Worm (Caenorhabditis elegans) whole organism, L2 larva: ENCODE data around the gene C36E8.6.
A peak's percentile ranks its signal among the peaks of the same experiment; 100 is the strongest.

Source experiments
- C34F6.9 ChIP-seq: fragments of 150-350 bp; optimal IDR thresholded peaks from 2 replicates; lab custom pipeline; 2014; ENCODE audit warnings: missing biosample characterization, missing genetic modification characterization
- F13H6.1 ChIP-seq: sonication (generic microtip); optimal IDR thresholded peaks from 2 replicates; lab custom pipeline; 2016; ENCODE audit warnings: missing genetic modification characterization, missing compliant biosample characterization
- R02D3.7 ChIP-seq: fragments of 150-350 bp; optimal IDR thresholded peaks from 2 replicates; lab custom pipeline; 2014; ENCODE audit warnings: missing biosample characterization, missing genetic modification characterization
- Y55F3AM.14 ChIP-seq: fragments of 200-800 bp; sonication (Bioruptor generic); optimal IDR thresholded peaks from 2 replicates; lab custom pipeline; 2018; ENCODE audit warnings: mild to moderate bottlenecking, missing genetic modification characterization, missing compliant biosample characterization
- ZK546.5 ChIP-seq: sonication (generic microtip); optimal IDR thresholded peaks from 2 replicates; lab custom pipeline; 2017; ENCODE audit warnings: missing biosample characterization, missing genetic modification characterization
- alr-1 ChIP-seq: fragments of 150-350 bp; optimal IDR thresholded peaks from 2 replicates; lab custom pipeline; 2014; ENCODE audit warnings: missing biosample characterization, missing genetic modification characterization
- aly-2 ChIP-seq: fragments of 150-350 bp; optimal IDR thresholded peaks from 2 replicates; lab custom pipeline; 2014; ENCODE audit warnings: missing biosample characterization, missing genetic modification characterization
- ama-1 ChIP-seq: fragments of 150-350 bp; optimal IDR thresholded peaks from 2 replicates; lab custom pipeline; 2018; ENCODE audit warnings: inconsistent platforms
- blmp-1 ChIP-seq: sonication (generic microtip); optimal IDR thresholded peaks from 2 replicates; lab custom pipeline; 2017; ENCODE audit warnings: missing genetic modification characterization, mild to moderate bottlenecking, missing compliant biosample characterization, antibody characterized with exemption, moderate library complexity; ENCODE audit not compliant: insufficient read depth
- ceh-16 ChIP-seq: fragments of 150-350 bp; optimal IDR thresholded peaks from 2 replicates; lab custom pipeline; 2014; ENCODE audit warnings: missing biosample characterization, missing genetic modification characterization
- ceh-82 ChIP-seq: fragments of 150-350 bp; optimal IDR thresholded peaks from 2 replicates; lab custom pipeline; 2014; ENCODE audit warnings: missing biosample characterization, missing genetic modification characterization
- crh-2 ChIP-seq: sonication (generic microtip); optimal IDR thresholded peaks from 2 replicates; lab custom pipeline; 2017; ENCODE audit warnings: missing biosample characterization, missing genetic modification characterization
- dmd-4 ChIP-seq: sonication (generic microtip); optimal IDR thresholded peaks from 2 replicates; lab custom pipeline; 2017; ENCODE audit warnings: missing biosample characterization, missing genetic modification characterization
- egl-27 ChIP-seq: sonication (generic microtip); optimal IDR thresholded peaks from 3 replicates; lab custom pipeline; 2017; ENCODE audit warnings: missing biosample characterization, missing genetic modification reagents, missing genetic modification characterization
- elt-3 ChIP-seq: sonication (generic microtip); optimal IDR thresholded peaks from 2 replicates; lab custom pipeline; 2017; ENCODE audit warnings: missing biosample characterization, missing genetic modification characterization
- fos-1 ChIP-seq: fragments of 150-350 bp; optimal IDR thresholded peaks from 2 replicates; lab custom pipeline; 2014; ENCODE audit warnings: missing biosample characterization, missing genetic modification characterization
- gmeb-1 ChIP-seq: fragments of 150-350 bp; optimal IDR thresholded peaks from 2 replicates; lab custom pipeline; 2014; ENCODE audit warnings: missing biosample characterization, missing genetic modification characterization
- lin-11 ChIP-seq: fragments of 150-350 bp; sonication (generic microtip); optimal IDR thresholded peaks from 2 replicates; lab custom pipeline; 2014; ENCODE audit warnings: missing biosample characterization, missing genetic modification characterization, inconsistent platforms, mixed read lengths
- lin-13 ChIP-seq: fragments of 150-350 bp; optimal IDR thresholded peaks from 2 replicates; lab custom pipeline; 2014; ENCODE audit warnings: missing biosample characterization, missing genetic modification reagents, missing genetic modification characterization
- lin-39 ChIP-seq: fragments of 150-350 bp; optimal IDR thresholded peaks from 2 replicates; lab custom pipeline; 2014; ENCODE audit warnings: missing biosample characterization, missing genetic modification reagents, missing genetic modification characterization
- lsy-2 ChIP-seq, 2 experiments: fragments of 150-350 bp in 1 of 2; sonication (generic microtip) in 1 of 2; optimal IDR thresholded peaks; 2 replicates each; lab custom pipeline; 2014 to 2017; ENCODE audit warnings: missing biosample characterization in 2 of 2, missing genetic modification characterization in 2 of 2
- mab-5 ChIP-seq: fragments of 150-350 bp; optimal IDR thresholded peaks from 2 replicates; lab custom pipeline; 2014; ENCODE audit warnings: missing biosample characterization, missing genetic modification characterization
- mdl-1 ChIP-seq, 2 experiments: fragments of 150-350 bp in 1 of 2; sonication (generic microtip) in 1 of 2; optimal IDR thresholded peaks; 2 replicates each; lab custom pipeline; 2017; ENCODE audit warnings: missing biosample characterization in 2 of 2, missing genetic modification characterization in 2 of 2
- nhr-11 ChIP-seq: fragments of 150-350 bp; optimal IDR thresholded peaks from 2 replicates; lab custom pipeline; 2014; ENCODE audit warnings: missing biosample characterization, missing genetic modification characterization
- nhr-12 ChIP-seq: fragments of 150-350 bp; optimal IDR thresholded peaks from 2 replicates; lab custom pipeline; 2014; ENCODE audit warnings: missing biosample characterization, missing genetic modification characterization
- nhr-129 ChIP-seq: fragments of 150-350 bp; optimal IDR thresholded peaks from 2 replicates; lab custom pipeline; 2014; ENCODE audit warnings: missing biosample characterization, missing genetic modification characterization
- nhr-21 ChIP-seq: fragments of 150-350 bp; optimal IDR thresholded peaks from 2 replicates; lab custom pipeline; 2014; ENCODE audit warnings: missing biosample characterization, missing genetic modification characterization
- nhr-23 ChIP-seq: fragments of 150-350 bp; optimal IDR thresholded peaks from 2 replicates; lab custom pipeline; 2014; ENCODE audit warnings: missing biosample characterization, missing genetic modification reagents, missing genetic modification characterization
- nhr-237 ChIP-seq: fragments of 150-350 bp; optimal IDR thresholded peaks from 2 replicates; lab custom pipeline; 2014; ENCODE audit warnings: missing biosample characterization, missing genetic modification characterization
- nhr-25 ChIP-seq: fragments of 150-350 bp; sonication (generic microtip); optimal IDR thresholded peaks from 3 replicates; lab custom pipeline; 2014; ENCODE audit warnings: missing biosample characterization, missing genetic modification characterization
- nhr-6 ChIP-seq: fragments of 150-350 bp; optimal IDR thresholded peaks from 2 replicates; lab custom pipeline; 2014; ENCODE audit warnings: missing biosample characterization, missing genetic modification characterization
- nhr-77 ChIP-seq: fragments of 150-350 bp; optimal IDR thresholded peaks from 2 replicates; lab custom pipeline; 2014; ENCODE audit warnings: missing biosample characterization, missing genetic modification characterization
- peb-1 ChIP-seq: fragments of 150-350 bp; optimal IDR thresholded peaks from 2 replicates; lab custom pipeline; 2014; ENCODE audit warnings: missing biosample characterization, missing genetic modification characterization
- sem-4 ChIP-seq: fragments of 150-350 bp; optimal IDR thresholded peaks from 2 replicates; lab custom pipeline; 2014; ENCODE audit warnings: missing biosample characterization, missing genetic modification reagents, missing genetic modification characterization
- sma-3 ChIP-seq: sonication (generic microtip); optimal IDR thresholded peaks from 2 replicates; lab custom pipeline; 2016; ENCODE audit warnings: missing genetic modification reagents, missing genetic modification characterization, missing compliant biosample characterization
- sma-9 ChIP-seq, 2 experiments: fragments of 150-350 bp in 1 of 2; sonication (generic microtip) in 1 of 2; optimal IDR thresholded peaks; 2 replicates each; lab custom pipeline; 2014 to 2016; ENCODE audit warnings: missing genetic modification characterization in 2 of 2, mild to moderate bottlenecking in 1 of 2, missing biosample characterization in 1 of 2, missing compliant biosample characterization in 1 of 2, missing genetic modification reagents in 1 of 2, moderate library complexity in 1 of 2
- snpc-4 ChIP-seq: fragments of 150-350 bp; optimal IDR thresholded peaks from 2 replicates; lab custom pipeline; 2014; ENCODE audit warnings: missing biosample characterization, missing genetic modification characterization
- unc-39 ChIP-seq: fragments of 150-350 bp; optimal IDR thresholded peaks from 2 replicates; lab custom pipeline; 2014; ENCODE audit warnings: missing biosample characterization, missing genetic modification characterization
- unc-55 ChIP-seq: fragments of 150-350 bp; sonication (generic microtip); optimal IDR thresholded peaks from 3 replicates; lab custom pipeline; 2014; ENCODE audit warnings: missing biosample characterization, missing genetic modification reagents, missing genetic modification characterization
- unc-62 ChIP-seq: fragments of 150-350 bp; optimal IDR thresholded peaks from 2 replicates; lab custom pipeline; 2014; ENCODE audit warnings: missing biosample characterization, missing genetic modification reagents, missing genetic modification characterization
- zag-1 ChIP-seq: fragments of 150-350 bp; optimal IDR thresholded peaks from 2 replicates; lab custom pipeline; 2014; ENCODE audit warnings: missing biosample characterization, missing genetic modification characterization
- ztf-1 ChIP-seq: fragments of 200-800 bp; sonication (Bioruptor generic); conservative IDR thresholded peaks from 2 replicates; pipeline ENCODE4 v1.3.6; 2022; ENCODE audit warnings: missing genetic modification characterization, missing compliant biosample characterization
- ztf-11 ChIP-seq: sonication (generic microtip); optimal IDR thresholded peaks from 2 replicates; lab custom pipeline; 2017; ENCODE audit warnings: missing biosample characterization, missing genetic modification characterization
- ztf-4 ChIP-seq: fragments of 150-350 bp; optimal IDR thresholded peaks from 2 replicates; lab custom pipeline; 2014; ENCODE audit warnings: missing biosample characterization, missing genetic modification characterization

C36E8.6 gene

DNA sequence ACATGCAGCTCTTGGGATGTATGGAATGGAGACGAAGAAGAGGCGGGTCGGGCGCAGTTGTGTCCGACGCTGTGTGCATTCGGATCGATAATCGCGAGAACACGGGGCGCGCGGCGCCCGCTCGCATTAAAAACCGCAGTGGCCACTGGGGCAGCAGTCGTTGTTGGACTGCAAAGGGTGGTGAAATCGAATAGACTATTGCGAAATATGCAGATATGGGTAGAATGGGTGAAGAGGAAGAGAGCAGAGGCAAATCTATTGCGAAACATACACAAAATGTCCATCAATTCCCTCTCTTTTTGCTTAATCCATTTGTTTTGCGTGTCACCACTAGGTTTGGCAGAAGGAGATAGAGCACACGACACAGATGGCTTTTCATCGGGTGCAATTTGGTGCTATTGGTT is 30.2 kb downstream of the C36E8.6 start:
- TF ChIP-seq alr-1 (no peak), sem-4 (peak; percentile 71), ZK546.5 (no peak), ceh-16 (tag; lab: Kevin White, UChicago) (no peak), ztf-4 (no peak), ceh-82 (tag; lab: Kevin White, UChicago) (peak; percentile 6), Y55F3AM.14 (GFP tag; lab: Kevin White, UChicago) (no peak), aly-2 (tag; lab: Kevin White, UChicago) (no peak), sma-9 (GFP tag; optimal IDR thresholded peaks at IDR 0.05; lab: Kevin White, UChicago) (peak; percentile 72), sma-9 (tag; optimal IDR thresholded peaks at IDR 0.05; lab: Kevin White, UChicago) (no peak), crh-2 (peak; percentile 4), elt-3 (no peak), blmp-1 (tag; lab: Kevin White, UChicago) (no peak), C34F6.9 (tag; lab: Kevin White, UChicago) (peak; percentile 87), lsy-2 (tag; optimal IDR thresholded peaks at IDR 0.05; lab: Kevin White, UChicago) (peak; percentile 62 to 75), unc-55 (GFP tag; lab: Kevin White, UChicago) (peak; percentile 88), nhr-6 (tag; lab: Kevin White, UChicago) (peak; percentile 63), zag-1 (tag; lab: Kevin White, UChicago) (peak; percentile 74), lin-11 (tag; lab: Kevin White, UChicago) (peak; percentile 51), nhr-129 (tag; lab: Kevin White, UChicago) (peak; percentile 85), ztf-11 (tag; lab: Kevin White, UChicago) (peak; percentile 14), mdl-1 (tag; optimal IDR thresholded peaks at IDR 0.05; lab: Kevin White, UChicago) (peak in 1 of 2 experiments; percentile 15), lin-39 (tag; lab: Kevin White, UChicago) (peak; percentile 56), lin-13 (peak; percentile 2), nhr-23 (tag; lab: Kevin White, UChicago) (no peak), F13H6.1 (tag; lab: Kevin White, UChicago) (peak; percentile 60), ama-1 (no peak), snpc-4 (tag; lab: Kevin White, UChicago) (peak; percentile 69), fos-1 (tag; lab: Kevin White, UChicago) (peak; percentile 38), R02D3.7 (tag; lab: Kevin White, UChicago) (no peak), mab-5 (tag; lab: Kevin White, UChicago) (peak; percentile 15), nhr-12 (tag; lab: Kevin White, UChicago) (no peak), nhr-237 (tag; lab: Kevin White, UChicago) (peak; percentile 46)

DNA sequence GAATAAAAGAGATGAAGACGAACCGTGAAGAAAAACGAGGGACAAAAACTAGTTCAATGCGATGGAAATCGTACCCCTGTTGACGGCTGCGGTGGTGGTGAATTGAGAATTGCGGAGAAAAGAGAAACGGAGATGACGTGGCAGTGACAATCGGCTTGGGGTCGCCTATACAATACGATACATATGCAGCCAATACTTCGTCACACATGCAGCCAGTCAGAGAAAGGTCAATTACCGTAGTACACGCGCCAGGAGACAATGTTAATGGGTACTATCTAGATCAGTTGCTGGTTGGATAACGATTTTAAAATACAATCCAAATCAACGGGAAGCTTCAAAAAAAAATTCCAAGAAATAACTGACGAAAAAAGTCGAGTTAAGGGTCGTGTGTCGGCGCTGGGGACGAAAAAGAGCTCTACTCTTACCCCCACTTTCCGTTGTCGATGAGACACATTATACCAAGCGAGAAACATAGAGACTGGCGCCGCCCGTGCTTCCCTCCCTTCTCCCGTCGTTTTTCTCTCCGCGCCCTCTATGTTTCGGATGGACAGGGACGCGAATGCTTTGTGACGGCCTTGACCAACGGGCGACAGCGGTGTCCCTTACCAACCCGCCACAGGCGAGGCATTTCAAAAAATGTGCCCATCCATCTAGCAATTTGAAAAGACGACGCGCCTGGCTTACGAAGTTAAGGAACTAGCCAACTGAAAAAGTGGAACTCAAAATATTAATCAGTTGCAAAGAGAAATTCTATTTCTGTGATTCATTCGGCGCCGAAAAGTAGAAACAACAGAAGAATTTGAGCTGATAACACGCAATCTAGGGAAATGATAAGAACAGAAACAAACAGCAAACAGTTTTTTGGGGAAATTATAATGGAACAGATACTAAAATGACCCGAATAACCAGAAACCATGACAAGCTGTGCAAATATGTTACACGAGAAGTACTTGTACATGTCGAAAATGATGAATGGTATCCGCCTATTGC is 31.0 kb downstream of the C36E8.6 start:
- TF ChIP-seq nhr-25 (tag; lab: Kevin White, UChicago) (no peak), nhr-23 (tag; lab: Kevin White, UChicago) (no peak), nhr-11 (tag; lab: Kevin White, UChicago) (no peak), unc-39 (no peak), C34F6.9 (tag; lab: Kevin White, UChicago) (peak; percentile 21), dmd-4 (tag; lab: Kevin White, UChicago) (no peak), mab-5 (tag; lab: Kevin White, UChicago) (peak; percentile 14), lin-13 (peak; percentile 5), nhr-77 (tag; lab: Kevin White, UChicago) (no peak), peb-1 (tag; lab: Kevin White, UChicago) (no peak), unc-55 (GFP tag; lab: Kevin White, UChicago) (peak; percentile 32), ceh-82 (tag; lab: Kevin White, UChicago) (no peak), nhr-6 (tag; lab: Kevin White, UChicago) (no peak), mdl-1 (tag; optimal IDR thresholded peaks at IDR 0.05; lab: Kevin White, UChicago) (no peak), nhr-21 (no peak), R02D3.7 (tag; lab: Kevin White, UChicago) (no peak), unc-62 (GFP tag; lab: Kevin White, UChicago) (no peak), blmp-1 (tag; lab: Kevin White, UChicago) (no peak), alr-1 (no peak), ama-1 (no peak), sma-9 (GFP tag; optimal IDR thresholded peaks at IDR 0.05; lab: Kevin White, UChicago) (no peak), sma-9 (tag; optimal IDR thresholded peaks at IDR 0.05; lab: Kevin White, UChicago) (no peak), crh-2 (peak; percentile 18), aly-2 (tag; lab: Kevin White, UChicago) (no peak), F13H6.1 (tag; lab: Kevin White, UChicago) (peak; percentile 34), ZK546.5 (no peak), egl-27 (no peak), nhr-12 (tag; lab: Kevin White, UChicago) (no peak), lin-39 (tag; lab: Kevin White, UChicago) (no peak), zag-1 (tag; lab: Kevin White, UChicago) (no peak), ztf-11 (tag; lab: Kevin White, UChicago) (no peak), sem-4 (peak; percentile 39), ceh-16 (tag; lab: Kevin White, UChicago) (no peak), ztf-4 (no peak), elt-3 (no peak), Y55F3AM.14 (GFP tag; lab: Kevin White, UChicago) (no peak), fos-1 (tag; lab: Kevin White, UChicago) (peak; percentile 88), gmeb-1 (no peak), sma-3 (no peak), ztf-1 (GFP tag; lab: Robert Waterston, UW) (no peak), nhr-237 (tag; lab: Kevin White, UChicago) (no peak), nhr-129 (tag; lab: Kevin White, UChicago) (peak; percentile 9)
